Worm (Caenorhabditis elegans) whole organism, L2 larva: ENCODE measurements around the gene F08G12.3.

Experiments
- blmp-1 ChIP-seq: sonication (generic microtip); optimal IDR thresholded peaks from 2 replicates; lab custom pipeline; 2017; ENCODE audit warnings: missing genetic modification characterization, mild to moderate bottlenecking, missing compliant biosample characterization, antibody characterized with exemption, moderate library complexity; ENCODE audit not compliant: insufficient read depth
- egl-27 ChIP-seq: sonication (generic microtip); optimal IDR thresholded peaks from 3 replicates; lab custom pipeline; 2017; ENCODE audit warnings: missing biosample characterization, missing genetic modification reagents, missing genetic modification characterization
- elt-3 ChIP-seq: sonication (generic microtip); optimal IDR thresholded peaks from 2 replicates; lab custom pipeline; 2017; ENCODE audit warnings: missing biosample characterization, missing genetic modification characterization
- mab-5 ChIP-seq: fragments of 150-350 bp; optimal IDR thresholded peaks from 2 replicates; lab custom pipeline; 2014; ENCODE audit warnings: missing biosample characterization, missing genetic modification characterization
- nhr-11 ChIP-seq: fragments of 150-350 bp; optimal IDR thresholded peaks from 2 replicates; lab custom pipeline; 2014; ENCODE audit warnings: missing biosample characterization, missing genetic modification characterization
- nhr-23 ChIP-seq: fragments of 150-350 bp; optimal IDR thresholded peaks from 2 replicates; lab custom pipeline; 2014; ENCODE audit warnings: missing biosample characterization, missing genetic modification reagents, missing genetic modification characterization
- nhr-237 ChIP-seq: fragments of 150-350 bp; optimal IDR thresholded peaks from 2 replicates; lab custom pipeline; 2014; ENCODE audit warnings: missing biosample characterization, missing genetic modification characterization
- nhr-77 ChIP-seq: fragments of 150-350 bp; optimal IDR thresholded peaks from 2 replicates; lab custom pipeline; 2014; ENCODE audit warnings: missing biosample characterization, missing genetic modification characterization
- snpc-4 ChIP-seq: fragments of 150-350 bp; optimal IDR thresholded peaks from 2 replicates; lab custom pipeline; 2014; ENCODE audit warnings: missing biosample characterization, missing genetic modification characterization
- zag-1 ChIP-seq: fragments of 150-350 bp; optimal IDR thresholded peaks from 2 replicates; lab custom pipeline; 2014; ENCODE audit warnings: missing biosample characterization, missing genetic modification characterization
- ztf-11 ChIP-seq: sonication (generic microtip); optimal IDR thresholded peaks from 2 replicates; lab custom pipeline; 2017; ENCODE audit warnings: missing biosample characterization, missing genetic modification characterization

DNA sequence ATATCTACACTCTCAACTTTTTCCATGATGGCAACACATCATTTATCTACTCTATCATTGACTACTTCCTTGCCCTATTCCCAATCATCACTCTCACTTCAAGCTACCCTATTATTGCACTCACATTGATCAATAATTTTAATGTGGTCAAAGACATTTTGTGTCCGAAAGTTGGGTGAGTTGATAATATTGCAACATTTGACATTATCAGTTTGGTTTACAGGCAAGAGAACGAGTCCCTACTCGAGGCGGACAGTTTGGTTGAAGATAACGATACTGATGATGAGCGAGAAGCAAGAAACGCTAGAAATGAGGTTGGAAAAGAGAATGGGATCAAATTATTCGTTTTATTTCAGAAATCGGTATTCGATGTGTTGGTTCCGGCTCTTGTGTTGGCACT lies 35.3 kb upstream of the F08G12.3 start:
- TF ChIP-seq nhr-77 (tag; lab: Kevin White, UChicago) = no peak
- TF ChIP-seq egl-27 (tag; lab: Kevin White, UChicago) = no peak
- TF ChIP-seq elt-3 (tag; lab: Kevin White, UChicago) = no peak
- no peak for TF ChIP-seq snpc-4
- TF ChIP-seq nhr-11 (tag; lab: Kevin White, UChicago) = no peak
- no peak for TF ChIP-seq ztf-11 (tag; lab: Kevin White, UChicago)
- TF ChIP-seq blmp-1 (tag; lab: Kevin White, UChicago) = no peak
- TF ChIP-seq nhr-23 = no peak
- no peak for TF ChIP-seq nhr-237 (tag; lab: Kevin White, UChicago)
- TF ChIP-seq zag-1 (tag; lab: Kevin White, UChicago) = no peak
- TF ChIP-seq mab-5 (tag; lab: Kevin White, UChicago) = no peak
